Fruit fly (Drosophila melanogaster) whole organism, embryonic: ENCODE data around the gene dpr20.
"Not testable (repeated sequence)": the region's sequence is repeated elsewhere in the genome, so short reads cannot be mapped to it uniquely, and the experiment has no call there.

Experiments
- Abd-B ChIP-seq: fragments of 200-800 bp; sonication (Bioruptor generic); optimal IDR thresholded peaks from 2 replicates; lab custom pipeline; 2018; ENCODE audit warnings: missing biosample characterization, mild to moderate bottlenecking, missing genetic modification characterization, moderate library complexity
- Bteb2 ChIP-seq: fragments of 200-800 bp; sonication (Bioruptor generic); optimal IDR thresholded peaks from 2 replicates; lab custom pipeline; 2016; ENCODE audit warnings: missing biosample characterization, missing genetic modification characterization
- C15 ChIP-seq: fragments of 200-800 bp; sonication (Bioruptor generic); IDR thresholded peaks from 3 replicates; pipeline ENCODE4 v1.3.6; 2022; ENCODE audit warnings: missing biosample characterization, missing genetic modification characterization
- CG1024 ChIP-seq: fragments of 200-800 bp; sonication (Bioruptor generic); IDR thresholded peaks from 2 replicates; pipeline ENCODE4 v1.3.6; 2022; ENCODE audit warnings: missing biosample characterization, missing genetic modification characterization
- CG10959 ChIP-seq: fragments of 200-800 bp; sonication (Bioruptor generic); IDR thresholded peaks from 2 replicates; pipeline ENCODE4 v1.3.6; 2022; ENCODE audit warnings: missing biosample characterization, missing genetic modification characterization
- CG11093 ChIP-seq: fragments of 200-800 bp; sonication (Bioruptor generic); IDR thresholded peaks from 3 replicates; pipeline ENCODE4 v1.3.6; 2022; ENCODE audit warnings: missing biosample characterization, missing genetic modification characterization
- CG11247 ChIP-seq: fragments of 200-800 bp; sonication (Bioruptor generic); IDR thresholded peaks from 2 replicates; pipeline ENCODE4 v1.3.6; 2022; ENCODE audit warnings: missing biosample characterization, missing genetic modification characterization
- CG12744 ChIP-seq: fragments of 200-800 bp; sonication (Bioruptor generic); optimal IDR thresholded peaks from 2 replicates; lab custom pipeline; 2016; ENCODE audit warnings: missing biosample characterization, missing genetic modification characterization
- CG13296 ChIP-seq: fragments of 200-800 bp; sonication (Bioruptor generic); optimal IDR thresholded peaks from 3 replicates; lab custom pipeline; 2018; ENCODE audit warnings: missing biosample characterization, mild to moderate bottlenecking, missing genetic modification characterization
- CG14860 ChIP-seq: fragments of 200-800 bp; sonication (Bioruptor generic); IDR thresholded peaks from 3 replicates; pipeline ENCODE4 v1.3.6; 2022; ENCODE audit warnings: missing biosample characterization, missing genetic modification characterization; ENCODE audit not compliant: partially characterized antibody
- CG15514 ChIP-seq: fragments of 200-800 bp; sonication (Bioruptor generic); optimal IDR thresholded peaks from 3 replicates; lab custom pipeline; 2017; ENCODE audit warnings: missing biosample characterization, missing genetic modification characterization, mild to moderate bottlenecking, moderate library complexity, missing genetic modification reagents
- CG15601 ChIP-seq: fragments of 200-800 bp; sonication (Bioruptor generic); optimal IDR thresholded peaks from 3 replicates; lab custom pipeline; 2019; ENCODE audit warnings: missing biosample characterization, mild to moderate bottlenecking, missing genetic modification characterization, moderate library complexity
- CG17385 ChIP-seq: fragments of 200-800 bp; sonication (Bioruptor generic); optimal IDR thresholded peaks from 3 replicates; lab custom pipeline; 2018; ENCODE audit warnings: missing biosample characterization, mild to moderate bottlenecking, missing genetic modification characterization
- CG17612 ChIP-seq: fragments of 200-800 bp; sonication (Bioruptor generic); IDR thresholded peaks from 2 replicates; pipeline ENCODE4 v1.3.6; 2022; ENCODE audit warnings: missing biosample characterization, missing genetic modification characterization
- CG1832 ChIP-seq: fragments of 200-800 bp; sonication (Bioruptor generic); optimal IDR thresholded peaks from 2 replicates; lab custom pipeline; 2017; ENCODE audit warnings: missing biosample characterization, mild to moderate bottlenecking, missing genetic modification characterization, inconsistent platforms
- CG18599 ChIP-seq: fragments of 200-800 bp; sonication (Bioruptor generic); optimal IDR thresholded peaks from 3 replicates; lab custom pipeline; 2017; ENCODE audit warnings: missing biosample characterization, missing genetic modification characterization, mild to moderate bottlenecking, moderate library complexity, missing genetic modification reagents
- CG2116 ChIP-seq: fragments of 200-800 bp; sonication (Bioruptor generic); optimal IDR thresholded peaks from 3 replicates; lab custom pipeline; 2018; ENCODE audit warnings: missing biosample characterization, mild to moderate bottlenecking, missing genetic modification characterization
- CG2678 ChIP-seq: fragments of 200-800 bp; sonication (Bioruptor generic); optimal IDR thresholded peaks from 3 replicates; lab custom pipeline; 2019; ENCODE audit warnings: missing biosample characterization, mild to moderate bottlenecking, missing genetic modification characterization, moderate library complexity
- CG2889 ChIP-seq: fragments of 200-800 bp; sonication (Bioruptor generic); IDR thresholded peaks from 3 replicates; pipeline ENCODE4 v1.3.6; 2022; ENCODE audit warnings: missing biosample characterization, missing genetic modification characterization
- CG31388 ChIP-seq: fragments of 200-800 bp; sonication (Bioruptor generic); optimal IDR thresholded peaks from 2 replicates; lab custom pipeline; 2016; ENCODE audit warnings: missing biosample characterization, missing genetic modification characterization
- CG33213 ChIP-seq: fragments of 200-800 bp; sonication (Bioruptor generic); optimal IDR thresholded peaks from 3 replicates; lab custom pipeline; 2016; ENCODE audit warnings: missing biosample characterization, missing genetic modification characterization
- CG34376 ChIP-seq: fragments of 200-800 bp; sonication (Bioruptor generic); optimal IDR thresholded peaks from 2 replicates; lab custom pipeline; 2018; ENCODE audit warnings: missing biosample characterization, mild to moderate bottlenecking, missing genetic modification characterization
- CG8944 ChIP-seq: fragments of 200-800 bp; sonication (Bioruptor generic); optimal IDR thresholded peaks from 3 replicates; lab custom pipeline; 2016; ENCODE audit warnings: missing biosample characterization, missing genetic modification characterization
- CG9817 ChIP-seq: fragments of 200-800 bp; sonication (Bioruptor generic); optimal IDR thresholded peaks from 2 replicates; lab custom pipeline; 2018; ENCODE audit warnings: missing biosample characterization, mild to moderate bottlenecking, missing genetic modification characterization, moderate library complexity
- CTCF ChIP-seq: fragments of 200-800 bp; sonication (Bioruptor generic); optimal IDR thresholded peaks from 2 replicates; lab custom pipeline; 2017; ENCODE audit warnings: missing biosample characterization, mild to moderate bottlenecking, missing genetic modification characterization, moderate library complexity
- D19B ChIP-seq: fragments of 200-800 bp; sonication (Bioruptor generic); optimal IDR thresholded peaks from 2 replicates; lab custom pipeline; 2017; ENCODE audit warnings: missing biosample characterization, mild to moderate bottlenecking, missing genetic modification characterization
- Dbx ChIP-seq: fragments of 200-800 bp; sonication (Bioruptor generic); IDR thresholded peaks from 3 replicates; pipeline ENCODE4 v1.3.6; 2022; ENCODE audit warnings: missing biosample characterization, missing genetic modification characterization
- Eip74EF ChIP-seq, 2 experiments: fragments of 200-800 bp in 1 of 2; fragments of >200 bp in 1 of 2; sonication (Bioruptor generic) in 1 of 2; optimal IDR thresholded peaks; 2 replicates each; lab custom pipeline; 2017 to 2019; ENCODE audit warnings: missing biosample characterization in 2 of 2, missing genetic modification characterization in 2 of 2, mild to moderate bottlenecking in 1 of 2, moderate library complexity in 1 of 2
- HLH54F ChIP-seq: fragments of 200-800 bp; sonication (Bioruptor generic); optimal IDR thresholded peaks from 3 replicates; lab custom pipeline; 2016; ENCODE audit warnings: missing biosample characterization, missing genetic modification characterization
- HmgD ChIP-seq: fragments of 200-800 bp; sonication (Bioruptor generic); optimal IDR thresholded peaks from 3 replicates; lab custom pipeline; 2016; ENCODE audit warnings: missing biosample characterization, missing genetic modification characterization
- HmgZ ChIP-seq: fragments of 200-800 bp; sonication (Bioruptor generic); optimal IDR thresholded peaks from 2 replicates; lab custom pipeline; 2018; ENCODE audit warnings: missing biosample characterization, mild to moderate bottlenecking, missing genetic modification characterization
- Hr3 ChIP-seq: fragments of 200-800 bp; sonication (Bioruptor generic); optimal IDR thresholded peaks from 3 replicates; lab custom pipeline; 2016; ENCODE audit warnings: missing biosample characterization, missing genetic modification characterization
- Myb ChIP-seq: fragments of 200-800 bp; sonication (Bioruptor generic); optimal IDR thresholded peaks from 2 replicates; lab custom pipeline; 2016; ENCODE audit warnings: missing biosample characterization, missing genetic modification characterization
- Sry-β ChIP-seq: fragments of 200-800 bp; sonication (Bioruptor generic); optimal IDR thresholded peaks from 2 replicates; lab custom pipeline; 2018; ENCODE audit warnings: missing biosample characterization, mild to moderate bottlenecking, missing genetic modification characterization, moderate library complexity
- Sry-δ ChIP-seq: fragments of 200-800 bp; sonication (Bioruptor generic); optimal IDR thresholded peaks from 2 replicates; lab custom pipeline; 2016; ENCODE audit warnings: missing biosample characterization, missing genetic modification characterization
- Usf ChIP-seq: fragments of 200-800 bp; sonication (Bioruptor generic); optimal IDR thresholded peaks from 2 replicates; lab custom pipeline; 2017; ENCODE audit warnings: missing genotype, missing biosample characterization, missing genetic modification characterization
- aop ChIP-seq: fragments of 200-800 bp; sonication (Bioruptor generic); IDR thresholded peaks from 2 replicates; pipeline ENCODE4 v1.3.6; 2022; ENCODE audit warnings: missing biosample characterization, missing genetic modification characterization
- fd64A ChIP-seq: fragments of 200-800 bp; sonication (Bioruptor generic); optimal IDR thresholded peaks from 3 replicates; lab custom pipeline; 2018; ENCODE audit warnings: missing biosample characterization, mild to moderate bottlenecking, missing genetic modification characterization
- gce ChIP-seq: fragments of 200-800 bp; sonication (Bioruptor generic); IDR thresholded peaks from 3 replicates; pipeline ENCODE4 v1.3.6; 2022; ENCODE audit warnings: missing biosample characterization, missing genetic modification characterization
- gfzf ChIP-seq: fragments of 200-800 bp; sonication (Bioruptor generic); optimal IDR thresholded peaks from 2 replicates; lab custom pipeline; 2016; ENCODE audit warnings: missing biosample characterization, mild to moderate bottlenecking, missing genetic modification characterization, moderate library complexity
- lab ChIP-seq: fragments of 200-800 bp; sonication (Bioruptor generic); optimal IDR thresholded peaks from 3 replicates; lab custom pipeline; 2017; ENCODE audit warnings: missing biosample characterization, missing genetic modification characterization, mild to moderate bottlenecking, moderate library complexity, missing genetic modification reagents
- pita ChIP-seq: fragments of 200-800 bp; sonication (Bioruptor generic); optimal IDR thresholded peaks from 2 replicates; lab custom pipeline; 2017; ENCODE audit warnings: missing biosample characterization, mild to moderate bottlenecking, missing genetic modification characterization
- pzg ChIP-seq: fragments of 200-800 bp; sonication (Bioruptor generic); optimal IDR thresholded peaks from 3 replicates; lab custom pipeline; 2018; ENCODE audit warnings: missing biosample characterization, mild to moderate bottlenecking, missing genetic modification characterization, moderate library complexity
- rib ChIP-seq: fragments of 200-800 bp; sonication (Bioruptor generic); IDR thresholded peaks from 2 replicates; pipeline ENCODE4 v1.3.6; 2022; ENCODE audit warnings: missing biosample characterization, missing genetic modification characterization
- ro ChIP-seq: fragments of 200-800 bp; sonication (Bioruptor generic); IDR thresholded peaks from 2 replicates; pipeline ENCODE4 v1.3.6; 2022; ENCODE audit warnings: missing biosample characterization, missing genetic modification characterization
- sr ChIP-seq: fragments of 200-800 bp; sonication (Bioruptor generic); IDR thresholded peaks from 3 replicates; pipeline ENCODE4 v1.3.6; 2022; ENCODE audit warnings: missing biosample characterization, missing genetic modification characterization
- tap ChIP-seq: fragments of 200-800 bp; optimal IDR thresholded peaks from 3 replicates; lab custom pipeline; 2019; ENCODE audit warnings: missing biosample characterization, mild to moderate bottlenecking, missing genetic modification characterization, moderate library complexity
- usp ChIP-seq: fragments of >200 bp; optimal IDR thresholded peaks from 2 replicates; lab custom pipeline; 2017; ENCODE audit warnings: missing biosample characterization, missing genetic modification characterization
- wek ChIP-seq: fragments of 200-800 bp; sonication (Bioruptor generic); optimal IDR thresholded peaks from 3 replicates; lab custom pipeline; 2018; ENCODE audit warnings: missing biosample characterization, mild to moderate bottlenecking, missing genetic modification characterization, moderate library complexity
- wor ChIP-seq: fragments of 200-800 bp; sonication (Bioruptor generic); IDR thresholded peaks from 2 replicates; pipeline ENCODE4 v1.3.6; 2022; ENCODE audit warnings: missing biosample characterization, missing genetic modification characterization

dpr20 gene

DNA sequence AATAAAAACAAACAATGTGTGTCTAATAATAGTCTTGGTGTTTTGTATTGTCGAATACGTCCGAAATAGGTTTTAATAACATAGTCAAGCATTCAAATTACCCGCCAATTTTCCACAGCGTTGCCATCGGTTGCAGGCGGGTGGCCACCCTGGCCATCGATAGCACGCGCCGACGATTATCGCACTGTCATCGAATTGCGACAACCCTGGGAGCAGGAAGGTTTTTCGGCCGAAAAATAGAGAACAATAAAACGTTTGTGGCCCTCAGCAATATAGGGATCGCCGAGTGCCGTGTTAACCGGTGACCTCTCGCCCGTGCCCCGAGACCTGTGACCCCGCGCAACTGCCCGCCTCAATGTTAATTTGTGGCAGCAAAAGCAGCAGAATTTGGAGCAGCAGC is 14.7 kb upstream of the dpr20 start, which contains the start of gene Usp10 (continued):
- peak; percentile 26 for TF ChIP-seq gfzf (GFP tag; lab: Kevin White, UChicago)
- no peak for TF ChIP-seq ro (GFP tag; lab: Robert Waterston, UW)
- no peak for TF ChIP-seq gce (GFP tag; lab: Robert Waterston, UW)
- TF ChIP-seq CG10959 (GFP tag; lab: Robert Waterston, UW): no peak
- no peak for TF ChIP-seq Eip74EF (GFP tag; optimal IDR thresholded peaks at IDR 0.05; lab: Kevin White, UChicago)
- TF ChIP-seq CG8944 (GFP tag; lab: Kevin White, UChicago): no peak
- TF ChIP-seq Dbx: no peak
- TF ChIP-seq aop (GFP tag; lab: Robert Waterston, UW): no peak
- no peak for TF ChIP-seq C15 (GFP tag; lab: Robert Waterston, UW)
- no peak for TF ChIP-seq CG15601 (tag; lab: Kevin White, UChicago)
- peak; percentile 71 for TF ChIP-seq HmgZ
- no peak for TF ChIP-seq rib (GFP tag; lab: Robert Waterston, UW)
- TF ChIP-seq tap (tag; lab: Kevin White, UChicago): no peak
- no peak for TF ChIP-seq CG17612 (GFP tag; lab: Robert Waterston, UW)
- TF ChIP-seq CG1024 (GFP tag; lab: Robert Waterston, UW): no peak
- TF ChIP-seq CG12744 (GFP tag; lab: Kevin White, UChicago): no peak
- no peak for TF ChIP-seq Bteb2 (GFP tag; lab: Kevin White, UChicago)
- TF ChIP-seq wek (GFP tag; lab: Kevin White, UChicago): no peak
- TF ChIP-seq usp: no peak
- no peak for TF ChIP-seq CG2678 (tag; lab: Kevin White, UChicago)
- no peak for TF ChIP-seq sr (GFP tag; lab: Robert Waterston, UW)
- TF ChIP-seq CG1832 (GFP tag; lab: Kevin White, UChicago): no peak
- no peak for TF ChIP-seq CG31388 (GFP tag; lab: Kevin White, UChicago)
- no peak for TF ChIP-seq D19B (GFP tag; lab: Kevin White, UChicago)
- TF ChIP-seq Myb: peak; percentile 42
- TF ChIP-seq Sry-β: no peak
- no peak for TF ChIP-seq fd64A (GFP tag; lab: Kevin White, UChicago)
- no peak for TF ChIP-seq Abd-B
- TF ChIP-seq HLH54F (GFP tag; lab: Kevin White, UChicago): no peak
- TF ChIP-seq CG2889 (GFP tag; lab: Robert Waterston, UW): no peak
- TF ChIP-seq CG9817: no peak

DNA sequence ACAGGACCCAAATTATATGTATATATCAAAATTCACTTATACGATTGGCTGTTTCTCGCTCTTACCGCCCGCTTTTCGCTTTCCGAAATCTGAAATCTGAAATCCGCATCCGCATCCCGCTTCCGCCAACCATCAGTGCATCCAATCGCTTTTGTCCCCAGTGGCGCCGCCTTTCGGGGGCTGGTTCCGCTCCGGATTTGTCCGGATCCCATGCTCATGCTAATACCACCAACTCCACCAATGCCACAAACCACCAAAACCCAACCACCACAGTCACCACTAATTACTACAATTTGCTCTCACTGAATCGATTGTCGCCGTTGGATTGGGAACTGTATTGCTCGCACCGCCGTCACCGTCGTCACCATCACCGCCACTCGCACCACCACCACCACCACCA is 11.8 kb upstream of the dpr20 start:
- TF ChIP-seq CTCF (GFP tag; lab: Kevin White, UChicago): peak; percentile 88
- TF ChIP-seq pita: peak; percentile 18
- TF ChIP-seq CG15514 (GFP tag; lab: Kevin White, UChicago): peak; percentile 88
- TF ChIP-seq CG34376 (GFP tag; lab: Kevin White, UChicago): no peak

DNA sequence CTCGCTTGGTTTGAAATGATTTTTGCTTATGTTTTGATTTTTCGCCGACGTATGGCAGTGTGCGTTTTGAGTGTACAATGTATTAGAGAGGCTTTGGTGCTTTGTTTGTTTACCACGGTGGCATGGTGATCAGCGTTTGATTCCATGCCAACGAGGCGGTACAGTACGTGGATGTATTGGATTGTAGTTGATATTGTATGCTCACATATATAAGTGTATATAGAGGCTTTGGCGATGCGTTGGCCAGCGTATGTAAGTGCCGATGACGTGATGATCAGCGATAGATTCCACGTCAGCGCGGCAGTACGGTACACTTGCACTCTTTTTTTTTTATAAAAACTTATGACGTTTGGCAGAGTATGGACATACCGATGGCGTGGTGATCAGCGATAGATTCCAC is 8.0 kb upstream of the dpr20 start, which contains the start of gene CG12502:
TSS of gene CG12502 (plus strand) at position 301 of the 400 bp plus-strand sequence.
- TF ChIP-seq CG11247; CG2116 (GFP tag; lab: Kevin White, UChicago); CG14860 (GFP tag; lab: Robert Waterston, UW): not testable (repeated sequence)

DNA sequence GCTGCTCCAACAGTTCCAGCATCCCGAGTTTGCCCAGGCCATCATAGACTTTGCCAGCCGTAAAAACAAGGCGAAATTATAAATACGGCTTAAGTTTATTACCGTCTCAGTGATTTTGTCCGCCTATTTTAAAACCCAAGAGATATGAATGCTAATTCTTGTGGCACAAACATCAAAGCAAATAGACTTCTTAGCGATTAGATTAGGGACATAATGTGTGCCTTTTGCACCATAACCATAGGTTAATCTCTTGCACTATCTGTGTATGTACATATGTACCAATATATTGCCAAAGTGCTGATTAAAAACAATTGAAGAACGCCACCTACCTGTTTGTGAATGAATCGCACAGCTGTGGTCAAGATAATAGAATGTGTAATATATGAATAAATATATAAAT is 4.8 kb downstream of the dpr20 start:
- TF ChIP-seq lab (GFP tag; lab: Kevin White, UChicago) (peak; percentile 5), CG33213 (GFP tag; lab: Kevin White, UChicago) (no peak), CG13296 (GFP tag; lab: Kevin White, UChicago) (peak; percentile 44), CG17385 (GFP tag; lab: Kevin White, UChicago) (no peak), CG2678 (tag; lab: Kevin White, UChicago) (peak; percentile 24), wor (GFP tag; lab: Robert Waterston, UW) (no peak), Hr3 (GFP tag; lab: Kevin White, UChicago) (no peak), Sry-δ (GFP tag; lab: Kevin White, UChicago) (no peak), HmgD (GFP tag; lab: Kevin White, UChicago) (no peak), CG18599 (GFP tag; lab: Kevin White, UChicago) (peak; percentile 16), CG11093 (GFP tag; lab: Robert Waterston, UW) (no peak), Usf (no peak), pzg (GFP tag; lab: Kevin White, UChicago) (no peak)
